Worm (Caenorhabditis elegans) whole organism, early embryonic: Measurements from ENCODE around the gene msp-49.

ENCODE experiments used
- B0310.2 ChIP-seq: sonication (generic microtip); optimal IDR thresholded peaks from 2 replicates; lab custom pipeline; 2016; ENCODE audit warnings: mild to moderate bottlenecking, missing genetic modification characterization, missing compliant biosample characterization
- F13C5.2 ChIP-seq: sonication (generic microtip); optimal IDR thresholded peaks from 2 replicates; lab custom pipeline; 2017; ENCODE audit warnings: mild to moderate bottlenecking, missing genetic modification characterization, inconsistent platforms, missing compliant biosample characterization
- aly-1 ChIP-seq: sonication (generic microtip); optimal IDR thresholded peaks from 2 replicates; lab custom pipeline; 2016; ENCODE audit warnings: missing genetic modification characterization, missing compliant biosample characterization
- ama-1 ChIP-seq: fragments of 150-350 bp; optimal IDR thresholded peaks from 2 replicates; lab custom pipeline; 2014
- ceh-13 ChIP-seq: fragments of 200-800 bp; sonication (Bioruptor generic); optimal IDR thresholded peaks from 2 replicates; lab custom pipeline; 2018; ENCODE audit warnings: mild to moderate bottlenecking, missing genetic modification characterization, missing compliant biosample characterization
- ets-7 ChIP-seq: sonication (generic microtip); optimal IDR thresholded peaks from 2 replicates; lab custom pipeline; 2016; ENCODE audit warnings: missing genotype, missing genetic modification characterization, missing compliant biosample characterization
- flt-1 ChIP-seq: fragments of 200-800 bp; sonication (Bioruptor generic); IDR thresholded peaks from 2 replicates; pipeline ENCODE4 v1.3.6; 2022; ENCODE audit warnings: missing genetic modification characterization, missing compliant biosample characterization
- hmbx-1 ChIP-seq: sonication (generic microtip); optimal IDR thresholded peaks from 2 replicates; lab custom pipeline; 2016; ENCODE audit warnings: mild to moderate bottlenecking, missing genetic modification characterization, missing compliant biosample characterization
- hmg-4 ChIP-seq: fragments of 200-800 bp; sonication (Bioruptor generic); optimal IDR thresholded peaks from 2 replicates; lab custom pipeline; 2018; ENCODE audit warnings: mild to moderate bottlenecking, missing genetic modification characterization, missing compliant biosample characterization
- hnd-1 ChIP-seq: sonication (generic microtip); optimal IDR thresholded peaks from 2 replicates; lab custom pipeline; 2016; ENCODE audit warnings: missing genetic modification characterization, missing compliant biosample characterization
- pes-1 ChIP-seq: fragments of 200-800 bp; sonication (Bioruptor generic); IDR thresholded peaks from 2 replicates; pipeline ENCODE4 v1.3.6; 2022; ENCODE audit warnings: missing genetic modification reagents, missing genetic modification characterization, missing compliant biosample characterization
- scrt-1 ChIP-seq: fragments of 200-800 bp; sonication (Bioruptor generic); IDR thresholded peaks from 2 replicates; pipeline ENCODE4 v1.3.6; 2022; ENCODE audit warnings: missing genetic modification characterization, missing compliant biosample characterization
- sea-1 ChIP-seq: fragments of 200-800 bp; sonication (Bioruptor generic); conservative IDR thresholded peaks from 2 replicates; pipeline ENCODE4 v1.3.6; 2022; ENCODE audit warnings: missing genetic modification characterization, missing compliant biosample characterization
- tbx-11 ChIP-seq: fragments of 200-800 bp; sonication (Bioruptor generic); IDR thresholded peaks from 2 replicates; pipeline ENCODE4 v1.3.6; 2022; ENCODE audit warnings: missing genetic modification characterization, missing compliant biosample characterization
- tbx-37 ChIP-seq: fragments of 200-800 bp; sonication (Bioruptor generic); conservative IDR thresholded peaks from 2 replicates; pipeline ENCODE4 v1.3.6; 2022; ENCODE audit warnings: missing genetic modification reagents, missing genetic modification characterization, missing compliant biosample characterization
- tra-4 ChIP-seq: sonication (generic microtip); optimal IDR thresholded peaks from 2 replicates; lab custom pipeline; 2017; ENCODE audit warnings: missing genetic modification characterization, missing compliant biosample characterization

The msp-49 gene

DNA sequence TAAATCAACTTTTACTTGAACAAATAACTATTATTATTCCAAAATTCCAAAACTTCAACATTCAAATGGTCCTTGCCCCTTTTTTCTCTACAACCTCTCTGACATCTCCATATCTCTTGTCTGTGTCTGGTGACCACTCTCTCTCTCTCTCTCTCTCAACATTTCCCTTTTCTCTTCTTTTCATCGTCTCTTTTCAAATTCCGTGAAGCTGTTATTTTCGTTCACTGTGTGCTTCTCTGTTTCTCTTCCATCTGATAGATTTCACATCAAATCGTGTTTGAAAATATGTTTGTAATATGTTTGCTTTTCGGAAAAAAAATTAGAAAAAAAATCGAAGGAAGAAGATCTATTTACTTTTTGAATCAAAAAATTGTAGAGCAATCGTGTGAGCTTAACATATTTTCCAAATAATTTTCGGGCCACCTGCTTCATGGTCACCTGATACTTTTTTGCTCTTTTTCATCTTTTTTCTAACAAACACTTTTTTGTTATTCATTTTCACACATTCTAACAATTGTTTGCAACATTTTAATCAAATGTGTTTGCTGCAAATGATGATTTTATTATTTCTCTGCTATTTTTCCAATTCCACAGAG lies 6.9 kb downstream of the msp-49 start:
- no peak for TF ChIP-seq tbx-37 (GFP tag; lab: Robert Waterston, UW)
- TF ChIP-seq B0310.2 (tag; lab: Kevin White, UChicago): no peak
- TF ChIP-seq ama-1 (lab: Kevin White, UChicago): no peak
- TF ChIP-seq pes-1 (GFP tag; lab: Robert Waterston, UW): no peak
- TF ChIP-seq hmbx-1: no peak
- TF ChIP-seq aly-1 (tag; lab: Kevin White, UChicago): no peak
- no peak for TF ChIP-seq sea-1 (GFP tag; lab: Robert Waterston, UW)
- TF ChIP-seq hmg-4: no peak
- TF ChIP-seq F13C5.2 (tag; lab: Kevin White, UChicago): no peak
- TF ChIP-seq ets-7 (tag; lab: Kevin White, UChicago): no peak

- TF ChIP-seq ama-1 (lab: Kevin White, UChicago) (no peak), hmg-4 (no peak), tbx-11 (GFP tag; lab: Robert Waterston, UW) (no peak), B0310.2 (tag; lab: Kevin White, UChicago) (no peak), scrt-1 (GFP tag; lab: Robert Waterston, UW) (no peak), tbx-37 (GFP tag; lab: Robert Waterston, UW) (no peak), sea-1 (GFP tag; lab: Robert Waterston, UW) (no peak), hnd-1 (tag; lab: Kevin White, UChicago) (no peak), pes-1 (GFP tag; lab: Robert Waterston, UW) (no peak), ets-7 (tag; lab: Kevin White, UChicago) (no peak), F13C5.2 (tag; lab: Kevin White, UChicago) (no peak), tra-4 (no peak), aly-1 (tag; lab: Kevin White, UChicago) (no peak), flt-1 (GFP tag; lab: Robert Waterston, UW) (no peak)
Measured at ce11 chrII:5201922-5202562, 7.9 kb downstream of the msp-49 start.

DNA sequence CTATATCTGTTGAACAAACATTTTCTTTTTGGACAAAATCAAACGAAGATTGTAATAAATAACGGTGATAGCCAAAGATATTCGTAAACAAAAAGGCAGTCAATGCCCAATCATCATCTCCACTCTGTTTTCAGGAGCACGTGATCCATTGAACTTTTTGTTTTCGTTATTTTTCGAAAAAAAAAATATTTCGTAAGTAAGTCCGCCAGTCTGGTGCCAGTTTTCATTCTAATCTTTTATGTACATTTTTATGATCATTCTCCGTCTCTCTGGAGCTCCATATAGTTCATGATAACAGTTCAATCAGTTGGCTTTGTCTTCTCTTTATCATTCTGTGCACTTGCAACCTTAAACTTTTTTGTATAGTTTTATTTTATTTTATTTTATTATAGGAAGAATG lies 8.8 kb downstream of the msp-49 start, which contains the start of gene ampd-1:
TSS of gene ampd-1 (plus strand) at position 393 of the 400 bp plus-strand sequence.
- TF ChIP-seq pes-1 (GFP tag; lab: Robert Waterston, UW) (no peak), tra-4 (no peak), ets-7 (tag; lab: Kevin White, UChicago) (no peak), sea-1 (GFP tag; lab: Robert Waterston, UW) (no peak), hmg-4 (no peak), aly-1 (tag; lab: Kevin White, UChicago) (no peak), F13C5.2 (tag; lab: Kevin White, UChicago) (no peak), flt-1 (GFP tag; lab: Robert Waterston, UW) (no peak), ama-1 (lab: Kevin White, UChicago) (no peak), hnd-1 (tag; lab: Kevin White, UChicago) (no peak), B0310.2 (tag; lab: Kevin White, UChicago) (no peak), ceh-13 (GFP tag; lab: Kevin White, UChicago) (no peak), hmbx-1 (no peak)

DNA sequence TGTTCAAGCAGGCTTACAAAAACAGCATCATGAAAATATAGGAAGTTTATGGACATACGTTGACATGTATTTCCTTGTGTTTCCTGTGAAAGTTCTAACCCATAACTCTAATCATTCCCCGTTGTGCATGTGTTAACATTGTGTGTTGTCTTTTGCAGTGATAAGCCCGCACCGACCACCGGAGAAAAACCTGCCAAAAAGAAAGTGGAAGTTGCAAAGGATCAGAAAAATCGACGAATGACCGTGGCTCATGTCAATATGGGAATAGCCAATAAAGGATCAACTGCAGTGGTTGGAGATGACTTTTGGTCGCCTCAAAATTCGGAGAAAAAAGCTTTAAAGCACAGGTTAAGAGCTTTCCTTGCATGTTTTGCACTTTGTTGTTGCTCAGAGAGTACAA lies 11.1 kb downstream of the msp-49 start:
- TF ChIP-seq scrt-1 (GFP tag; lab: Robert Waterston, UW) (no peak), ceh-13 (GFP tag; lab: Kevin White, UChicago) (no peak), pes-1 (GFP tag; lab: Robert Waterston, UW) (no peak), hnd-1 (tag; lab: Kevin White, UChicago) (no peak), ama-1 (lab: Kevin White, UChicago) (no peak), hmg-4 (no peak), tbx-37 (GFP tag; lab: Robert Waterston, UW) (no peak), aly-1 (tag; lab: Kevin White, UChicago) (no peak), F13C5.2 (tag; lab: Kevin White, UChicago) (no peak), ets-7 (tag; lab: Kevin White, UChicago) (no peak), flt-1 (GFP tag; lab: Robert Waterston, UW) (no peak)

DNA sequence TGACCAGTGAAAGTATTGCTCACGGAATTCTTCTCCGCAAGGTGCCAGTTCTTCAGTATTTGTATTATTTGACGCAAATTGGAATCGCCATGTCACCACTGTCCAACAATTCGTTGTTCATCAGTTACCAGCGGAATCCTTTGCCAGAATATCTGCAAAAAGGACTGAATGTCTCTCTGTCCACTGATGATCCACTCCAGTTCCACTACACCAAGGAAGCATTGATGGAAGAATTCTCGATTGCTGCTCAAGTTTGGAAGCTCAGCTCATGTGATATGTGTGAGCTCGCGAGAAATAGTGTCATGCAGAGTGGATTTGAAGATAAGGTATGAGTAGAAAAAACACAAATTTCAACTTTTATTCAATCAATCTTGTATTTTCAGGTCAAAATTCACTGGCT lies 15.0 kb downstream of the msp-49 start:
- TF ChIP-seq pes-1 (GFP tag; lab: Robert Waterston, UW) (no peak), flt-1 (GFP tag; lab: Robert Waterston, UW) (no peak), hmg-4 (no peak), hmbx-1 (no peak)

- TF ChIP-seq ets-7 (tag; lab: Kevin White, UChicago): no peak
- TF ChIP-seq hnd-1 (tag; lab: Kevin White, UChicago): no peak
- TF ChIP-seq ceh-13 (GFP tag; lab: Kevin White, UChicago): no peak
- no peak for TF ChIP-seq B0310.2 (tag; lab: Kevin White, UChicago)
- TF ChIP-seq aly-1 (tag; lab: Kevin White, UChicago): no peak
- no peak for TF ChIP-seq flt-1 (GFP tag; lab: Robert Waterston, UW)
- TF ChIP-seq tbx-37 (GFP tag; lab: Robert Waterston, UW): no peak
- TF ChIP-seq sea-1 (GFP tag; lab: Robert Waterston, UW): no peak
- no peak for TF ChIP-seq pes-1 (GFP tag; lab: Robert Waterston, UW)
- no peak for TF ChIP-seq ama-1 (lab: Kevin White, UChicago)
- no peak for TF ChIP-seq F13C5.2 (tag; lab: Kevin White, UChicago)
Measured at ce11 chrII:5210830-5211229, 16.7 kb downstream of the msp-49 start, which contains the start of gene C34F11.8. C34F11.8 (minus strand) TSS chrII:5210964.

- no peak for TF ChIP-seq sea-1 (GFP tag; lab: Robert Waterston, UW)
Measured at ce11 chrII:5211970-5212369, 17.8 kb downstream of the msp-49 start, which contains the start of gene C34F11.2. C34F11.2 (plus strand) TSS chrII:5212270.
